Worm (Caenorhabditis elegans) whole organism, L1 larva: ENCODE results near the gene T22B7.8.
A peak's percentile ranks its signal among the peaks of the same experiment; 100 is the strongest.

Source experiments
- C34B4.2 ChIP-seq: sonication (generic microtip); optimal IDR thresholded peaks from 2 replicates; lab custom pipeline; 2017; ENCODE audit warnings: mild to moderate bottlenecking, missing genetic modification characterization, missing compliant biosample characterization
- F16B12.6 ChIP-seq: fragments of 150-350 bp; optimal IDR thresholded peaks from 2 replicates; lab custom pipeline; 2014; ENCODE audit warnings: missing biosample characterization, missing genetic modification characterization
- alr-1 ChIP-seq: fragments of 200-800 bp; sonication (Bioruptor generic); optimal IDR thresholded peaks from 2 replicates; lab custom pipeline; 2018; ENCODE audit warnings: borderline replicate concordance, mild to moderate bottlenecking, missing genetic modification characterization, missing compliant biosample characterization
- blmp-1 ChIP-seq: fragments of 150-350 bp; optimal IDR thresholded peaks from 2 replicates; lab custom pipeline; 2014; ENCODE audit warnings: missing biosample characterization, missing genetic modification characterization
- egl-27 ChIP-seq, 2 experiments: fragments of 150-350 bp in 1 of 2; sonication (generic microtip); optimal IDR thresholded peaks; 3 replicates each; lab custom pipeline; 2017 to 2018; ENCODE audit warnings: missing biosample characterization in 2 of 2, missing genetic modification characterization in 2 of 2, missing genetic modification reagents in 2 of 2
- elt-2 ChIP-seq: sonication (generic microtip); optimal IDR thresholded peaks from 2 replicates; lab custom pipeline; 2016; ENCODE audit warnings: missing genetic modification characterization, mild to moderate bottlenecking, inconsistent platforms, missing compliant biosample characterization, missing genetic modification reagents
- elt-3 ChIP-seq, 6 experiments: fragments of 150-350 bp in 1 of 6; sonication (generic microtip); optimal IDR thresholded peaks; 2 replicates each; lab custom pipeline; 2017 to 2018; ENCODE audit warnings: missing biosample characterization in 6 of 6, missing genetic modification characterization in 6 of 6, inconsistent platforms in 1 of 6
- ets-5 ChIP-seq: fragments of 200-800 bp; sonication (Bioruptor generic); IDR thresholded peaks from 2 replicates; pipeline ENCODE4 v1.3.6; 2022; ENCODE audit warnings: missing genetic modification characterization, missing compliant biosample characterization
- fkh-10 ChIP-seq: sonication (generic microtip); optimal IDR thresholded peaks from 2 replicates; lab custom pipeline; 2017; ENCODE audit warnings: missing biosample characterization, missing genetic modification reagents, missing genetic modification characterization
- fkh-8 ChIP-seq: sonication (generic microtip); optimal IDR thresholded peaks from 2 replicates; lab custom pipeline; 2016; ENCODE audit warnings: mild to moderate bottlenecking, missing genetic modification characterization, missing compliant biosample characterization
- grh-1 ChIP-seq: fragments of 200-800 bp; sonication (Bioruptor generic); IDR thresholded peaks from 2 replicates; pipeline ENCODE4 v1.3.6; 2022; ENCODE audit warnings: missing genetic modification reagents, missing genetic modification characterization, missing compliant biosample characterization
- lin-13 ChIP-seq: fragments of 150-350 bp; optimal IDR thresholded peaks from 2 replicates; lab custom pipeline; 2014; ENCODE audit warnings: missing biosample characterization, missing genetic modification reagents, missing genetic modification characterization
- lin-14 ChIP-seq: fragments of 200-800 bp; sonication (Bioruptor generic); optimal IDR thresholded peaks from 2 replicates; lab custom pipeline; 2018; ENCODE audit warnings: mild to moderate bottlenecking, missing genetic modification characterization, moderate library complexity, missing compliant biosample characterization
- lin-15B ChIP-seq: fragments of 150-350 bp; sonication (generic microtip); optimal IDR thresholded peaks from 3 replicates; lab custom pipeline; 2014; ENCODE audit warnings: missing biosample characterization, missing genetic modification characterization
- lin-35 ChIP-seq, 2 experiments: fragments of 150-350 bp; optimal IDR thresholded peaks; 2 replicates each; lab custom pipeline; 2014; ENCODE audit warnings: missing biosample characterization in 2 of 2, missing genetic modification characterization in 2 of 2, missing genetic modification reagents in 2 of 2
- lsy-2 ChIP-seq, 2 experiments: fragments of 150-350 bp; optimal IDR thresholded peaks; 2 replicates each; lab custom pipeline; 2014; ENCODE audit warnings: missing biosample characterization in 2 of 2, missing genetic modification characterization in 2 of 2
- mdl-1 ChIP-seq, 2 experiments: fragments of 150-350 bp; optimal IDR thresholded peaks; 2 replicates each; lab custom pipeline; 2014 to 2017; ENCODE audit warnings: missing biosample characterization in 2 of 2, missing genetic modification characterization in 2 of 2, inconsistent platforms in 1 of 2
- mep-1 ChIP-seq: fragments of 150-350 bp; optimal IDR thresholded peaks from 2 replicates; lab custom pipeline; 2014; ENCODE audit warnings: missing biosample characterization, missing genetic modification characterization
- nhr-12 ChIP-seq: sonication (generic microtip); optimal IDR thresholded peaks from 2 replicates; lab custom pipeline; 2017; ENCODE audit warnings: missing biosample characterization, missing genetic modification characterization
- nhr-20 ChIP-seq: sonication (generic microtip); optimal IDR thresholded peaks from 2 replicates; lab custom pipeline; 2016; ENCODE audit warnings: mild to moderate bottlenecking, missing genetic modification characterization, missing compliant biosample characterization
- nhr-47 ChIP-seq: sonication (generic microtip); optimal IDR thresholded peaks from 2 replicates; lab custom pipeline; 2016; ENCODE audit warnings: mild to moderate bottlenecking, missing genetic modification characterization, moderate library complexity, missing compliant biosample characterization
- nhr-71 ChIP-seq: sonication (generic microtip); optimal IDR thresholded peaks from 2 replicates; lab custom pipeline; 2016; ENCODE audit warnings: mild to moderate bottlenecking, missing genetic modification characterization, moderate library complexity, missing compliant biosample characterization
- nhr-76 ChIP-seq: sonication (generic microtip); optimal IDR thresholded peaks from 2 replicates; lab custom pipeline; 2017; ENCODE audit warnings: missing biosample characterization, missing genetic modification characterization
- nhr-77 ChIP-seq: fragments of 150-350 bp; optimal IDR thresholded peaks from 2 replicates; lab custom pipeline; 2014; ENCODE audit warnings: missing biosample characterization, missing genetic modification characterization
- nhr-85 ChIP-seq: sonication (generic microtip); peaks from one replicate; lab custom pipeline; 2016; ENCODE audit warnings: missing genetic modification characterization, inconsistent platforms, missing compliant biosample characterization
- nhr-90 ChIP-seq: sonication (generic microtip); optimal IDR thresholded peaks from 2 replicates; lab custom pipeline; 2016; ENCODE audit warnings: mild to moderate bottlenecking, missing genetic modification characterization, missing compliant biosample characterization; ENCODE audit not compliant: poor library complexity
- rnt-1 ChIP-seq: sonication (generic microtip); optimal IDR thresholded peaks from 2 replicates; lab custom pipeline; 2016; ENCODE audit warnings: mild to moderate bottlenecking, missing genetic modification characterization, moderate library complexity, missing compliant biosample characterization
- snu-23 ChIP-seq: sonication (generic microtip); optimal IDR thresholded peaks from 2 replicates; lab custom pipeline; 2016; ENCODE audit warnings: missing genetic modification characterization, missing compliant biosample characterization
- sptf-1 ChIP-seq: fragments of 150-350 bp; optimal IDR thresholded peaks from 2 replicates; lab custom pipeline; 2014; ENCODE audit warnings: missing biosample characterization, missing genetic modification characterization
- sup-37 ChIP-seq: fragments of 200-800 bp; sonication (Bioruptor generic); optimal IDR thresholded peaks from 2 replicates; lab custom pipeline; 2018; ENCODE audit warnings: mild to moderate bottlenecking, missing genetic modification characterization, missing compliant biosample characterization
- unc-130 ChIP-seq: fragments of 150-350 bp; optimal IDR thresholded peaks from 2 replicates; lab custom pipeline; 2017; ENCODE audit warnings: missing biosample characterization, missing genetic modification characterization, inconsistent platforms
- unc-30 ChIP-seq: sonication (generic microtip); optimal IDR thresholded peaks from 2 replicates; lab custom pipeline; 2017; ENCODE audit warnings: missing biosample characterization, missing genetic modification characterization
- unc-62 ChIP-seq: fragments of 150-350 bp; optimal IDR thresholded peaks from 2 replicates; lab custom pipeline; 2014; ENCODE audit warnings: missing biosample characterization, missing genetic modification reagents, missing genetic modification characterization
- unc-98 ChIP-seq: fragments of 200-800 bp; sonication (Bioruptor generic); IDR thresholded peaks from 2 replicates; pipeline ENCODE4 v1.3.6; 2022; ENCODE audit warnings: missing genetic modification characterization, missing compliant biosample characterization

T22B7.8 gene

DNA sequence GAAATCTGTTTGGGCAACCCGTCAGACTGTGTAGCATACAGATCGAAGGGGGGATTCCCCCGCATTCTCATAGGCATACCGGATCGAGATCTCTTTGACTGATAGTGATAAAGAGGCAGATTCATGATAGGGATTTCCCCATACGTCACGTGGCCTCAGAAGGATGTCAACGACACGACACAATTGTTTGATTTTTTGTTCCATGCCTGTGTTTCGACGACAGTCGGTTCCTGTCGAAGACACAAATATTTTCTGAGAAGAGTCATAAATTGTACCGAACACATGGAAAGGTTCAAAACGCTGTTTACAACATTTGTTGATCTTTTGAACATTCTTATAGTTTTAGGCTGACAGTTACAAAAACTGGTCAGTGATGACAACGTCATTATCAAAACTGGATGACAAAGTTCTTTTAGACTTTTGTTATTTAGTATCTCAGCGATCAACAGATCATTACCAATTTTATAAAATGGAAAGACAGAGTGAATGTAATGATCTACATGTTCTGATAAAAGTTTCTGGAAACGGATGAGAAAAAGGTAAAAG is 3.2 kb upstream of the T22B7.8 start (continued):
- TF ChIP-seq nhr-90 (tag; lab: Kevin White, UChicago) (peak; percentile 27), nhr-71 (tag; lab: Kevin White, UChicago) (peak; percentile 60)

DNA sequence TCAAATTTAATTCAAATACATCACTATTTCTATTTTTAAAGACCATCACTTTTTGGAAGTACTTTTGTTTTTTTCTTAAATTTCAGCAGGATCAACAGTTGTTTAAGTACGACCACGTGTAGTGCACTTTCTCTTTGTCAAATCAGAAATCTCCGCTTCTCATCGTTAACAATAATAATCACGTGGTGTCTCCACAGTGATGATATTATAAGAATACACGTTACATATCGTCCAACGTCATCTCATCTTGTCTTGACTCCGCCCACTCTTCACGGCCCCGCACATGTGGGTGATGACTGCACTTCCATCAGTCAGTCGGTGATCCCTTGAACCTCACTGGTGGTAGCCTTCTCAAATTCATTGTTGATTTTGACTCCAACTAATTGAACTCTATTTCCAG is 1.8 kb upstream of the T22B7.8 start, which contains the start of gene argn-1:
TSS of gene argn-1 (plus strand) at position 83 of the 400 bp plus-strand sequence.
- peak; percentile 20 for TF ChIP-seq snu-23
- no peak for TF ChIP-seq lin-13 (GFP tag; lab: Kevin White, UChicago)
- TF ChIP-seq grh-1 (GFP tag; lab: Robert Waterston, UW) = peak; percentile 36; the same call in 1 of the 2 replicates
- peak in 1 of 2 experiments; percentile 52 for TF ChIP-seq mdl-1 (tag; optimal IDR thresholded peaks at IDR 0.05; lab: Kevin White, UChicago)
- TF ChIP-seq mep-1 (tag; lab: Kevin White, UChicago) = no peak
- TF ChIP-seq nhr-85 (tag; lab: Kevin White, UChicago) = peak; percentile 72
- peak; percentile 58 for TF ChIP-seq blmp-1
- TF ChIP-seq elt-3 (tag; optimal IDR thresholded peaks at IDR 0.05; lab: Kevin White, UChicago) = peak in 1 of 6 experiments; percentile 42
- no peak for TF ChIP-seq unc-30 (tag; lab: Kevin White, UChicago)
- peak; percentile 22 for TF ChIP-seq lin-14 (GFP tag; lab: Kevin White, UChicago)
- no peak for TF ChIP-seq nhr-47
- TF ChIP-seq nhr-90 (tag; lab: Kevin White, UChicago) = peak; percentile 52
- peak; percentile 50 for TF ChIP-seq nhr-20 (tag; lab: Kevin White, UChicago)
- TF ChIP-seq nhr-71 (tag; lab: Kevin White, UChicago) = peak; percentile 48
- TF ChIP-seq lin-35 (GFP tag; optimal IDR thresholded peaks at IDR 0.05; lab: Kevin White, UChicago) = peak in 1 of 2 experiments; percentile 38

DNA sequence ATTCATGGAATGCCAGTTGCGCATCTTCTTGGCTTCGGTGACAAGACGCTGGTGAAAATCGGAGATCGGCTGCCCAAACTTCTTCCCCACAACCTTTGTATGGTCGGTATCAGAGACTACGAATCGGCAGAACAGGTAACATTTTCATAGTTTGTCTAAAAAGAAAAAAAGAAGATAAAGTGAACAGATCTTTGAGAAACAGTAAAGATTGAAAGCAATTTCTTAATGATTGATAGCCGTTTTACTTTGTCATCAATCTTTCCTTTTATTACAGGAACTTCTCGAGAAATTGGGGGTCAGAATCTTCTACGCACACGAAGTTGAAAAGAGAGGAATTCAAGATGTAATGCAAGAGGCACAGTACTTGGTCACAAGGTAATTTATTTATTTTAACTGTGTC is 718 bp upstream of the T22B7.8 start:
- TF ChIP-seq fkh-10 (GFP tag; lab: Kevin White, UChicago) (no peak), fkh-8 (tag; lab: Kevin White, UChicago) (no peak), unc-130 (tag; lab: Kevin White, UChicago) (no peak), nhr-71 (tag; lab: Kevin White, UChicago) (peak; percentile 15), nhr-77 (tag; lab: Kevin White, UChicago) (no peak), elt-2 (tag; lab: Kevin White, UChicago) (no peak), nhr-90 (tag; lab: Kevin White, UChicago) (peak; percentile 28), C34B4.2 (tag; lab: Kevin White, UChicago) (no peak), nhr-85 (tag; lab: Kevin White, UChicago) (peak; percentile 71), blmp-1 (peak; percentile 14), lin-35 (GFP tag; optimal IDR thresholded peaks at IDR 0.05; lab: Kevin White, UChicago) (peak in 1 of 2 experiments; percentile 10), lin-14 (GFP tag; lab: Kevin White, UChicago) (peak; percentile 17), elt-3 (tag; optimal IDR thresholded peaks at IDR 0.05; lab: Kevin White, UChicago) (peak in 3 of 6 experiments; percentile 0 to 41 (median 35)), sptf-1 (tag; lab: Kevin White, UChicago) (no peak), alr-1 (tag; lab: Kevin White, UChicago) (no peak), lsy-2 (tag; optimal IDR thresholded peaks at IDR 0.05; lab: Kevin White, UChicago) (peak in 1 of 2 experiments; percentile 12), grh-1 (GFP tag; lab: Robert Waterston, UW) (no peak), lin-15B (no peak)

DNA sequence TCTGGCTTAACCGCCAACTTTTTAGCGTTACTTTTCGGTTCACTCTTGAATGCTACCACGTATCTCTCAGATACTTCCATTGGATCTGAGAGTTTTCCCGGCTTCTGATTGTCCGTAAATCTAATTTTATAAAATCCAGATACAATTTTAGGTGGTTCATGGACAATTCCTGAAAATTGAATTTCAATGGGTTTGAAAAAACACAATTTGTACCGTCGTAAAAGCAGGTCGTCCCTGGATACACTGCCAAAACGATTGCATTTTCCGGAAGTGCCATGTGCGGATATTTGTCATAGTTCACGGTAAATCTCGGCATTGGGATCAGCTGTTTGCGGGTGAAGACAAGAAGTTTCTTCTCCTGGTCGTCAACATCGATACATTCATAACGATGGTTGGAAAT is 7.8 kb downstream of the T22B7.8 start:
- TF ChIP-seq F16B12.6 (no peak), egl-27 (tag; optimal IDR thresholded peaks at IDR 0.05; lab: Kevin White, UChicago) (no peak), nhr-47 (no peak), nhr-71 (tag; lab: Kevin White, UChicago) (no peak), nhr-12 (tag; lab: Kevin White, UChicago) (no peak), unc-98 (no peak), nhr-76 (no peak), rnt-1 (tag; lab: Kevin White, UChicago) (no peak)
- TF ChIP-seq, all 84 proteins: peak for 0

DNA sequence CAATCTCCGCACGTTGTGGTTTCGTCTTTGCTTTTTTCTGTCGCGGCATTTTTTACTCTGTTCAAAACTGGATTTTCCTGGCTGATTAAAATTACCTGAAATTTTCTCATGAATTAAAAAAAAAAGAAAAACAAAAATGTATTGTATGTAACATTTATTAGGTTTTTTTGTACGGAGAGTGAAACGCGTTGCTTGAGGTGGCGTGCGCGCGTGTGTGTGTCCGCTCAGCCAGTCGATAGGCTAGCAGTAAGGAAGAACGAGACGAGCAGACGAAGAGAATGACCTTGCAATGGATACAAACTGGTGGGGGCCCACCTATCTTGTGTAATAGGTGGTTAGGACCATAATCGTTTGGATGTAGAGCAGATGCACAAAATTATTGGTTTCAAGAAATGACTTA is 9.6 kb downstream of the T22B7.8 start, which contains the start of gene T22B7.4:
TSS of gene T22B7.4 (minus strand) at position 101 of the 400 bp plus-strand sequence.
- TF ChIP-seq nhr-77 (tag; lab: Kevin White, UChicago) (no peak), nhr-90 (tag; lab: Kevin White, UChicago) (no peak), ets-5 (GFP tag; lab: Robert Waterston, UW) (no peak), unc-62 (GFP tag; lab: Kevin White, UChicago) (no peak), fkh-8 (tag; lab: Kevin White, UChicago) (no peak), sup-37 (GFP tag; lab: Kevin White, UChicago) (no peak), blmp-1 (peak; percentile 17)
- TF ChIP-seq, all 84 proteins: peak for 1
